Worm (Caenorhabditis elegans) whole organism, L1 larva: ENCODE measurements around the gene R07G3.7.

ENCODE experiments used
- ceh-82 ChIP-seq, 3 experiments: fragments of 150-350 bp in 1 of 3; sonication (generic microtip) in 2 of 3; optimal IDR thresholded peaks; 2 replicates each; lab custom pipeline; 2014 to 2017; ENCODE audit warnings: missing biosample characterization in 3 of 3, missing genetic modification characterization in 3 of 3
- nhr-11 ChIP-seq: fragments of 150-350 bp; optimal IDR thresholded peaks from 2 replicates; lab custom pipeline; 2014; ENCODE audit warnings: missing biosample characterization, missing genetic modification characterization
- nhr-237 ChIP-seq: fragments of 150-350 bp; optimal IDR thresholded peaks from 2 replicates; lab custom pipeline; 2014; ENCODE audit warnings: missing biosample characterization, missing genetic modification characterization

DNA sequence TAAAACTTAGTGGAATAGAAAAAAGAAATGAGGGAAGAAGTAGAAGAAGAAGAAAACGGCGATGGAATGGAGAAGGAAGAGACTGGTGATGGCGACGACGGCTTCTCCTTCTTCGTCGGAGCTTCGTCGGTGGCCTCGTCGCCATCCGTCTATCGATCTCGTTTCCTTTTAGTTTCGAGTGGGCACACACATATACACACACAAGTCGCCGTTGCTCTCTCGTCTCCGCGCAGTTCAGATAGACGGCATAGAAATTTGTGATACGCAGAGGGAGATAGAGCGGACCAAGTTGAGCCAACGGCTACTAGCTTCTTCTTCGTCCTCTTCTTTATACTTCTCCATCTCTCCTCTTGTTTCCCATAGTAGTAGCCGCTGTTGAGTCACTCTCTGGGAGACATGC, 20.3 kb downstream of the R07G3.7 start:
- no peak for TF ChIP-seq nhr-11 (tag; lab: Kevin White, UChicago)
- no peak for TF ChIP-seq nhr-237 (tag; lab: Kevin White, UChicago)
- TF ChIP-seq ceh-82 (tag; optimal IDR thresholded peaks at IDR 0.05; lab: Kevin White, UChicago), result peak in 2 of 3 experiments; percentile 40 to 46
